Fruit fly (Drosophila melanogaster): Measurements from ENCODE around the gene CG6793.

DNA sequence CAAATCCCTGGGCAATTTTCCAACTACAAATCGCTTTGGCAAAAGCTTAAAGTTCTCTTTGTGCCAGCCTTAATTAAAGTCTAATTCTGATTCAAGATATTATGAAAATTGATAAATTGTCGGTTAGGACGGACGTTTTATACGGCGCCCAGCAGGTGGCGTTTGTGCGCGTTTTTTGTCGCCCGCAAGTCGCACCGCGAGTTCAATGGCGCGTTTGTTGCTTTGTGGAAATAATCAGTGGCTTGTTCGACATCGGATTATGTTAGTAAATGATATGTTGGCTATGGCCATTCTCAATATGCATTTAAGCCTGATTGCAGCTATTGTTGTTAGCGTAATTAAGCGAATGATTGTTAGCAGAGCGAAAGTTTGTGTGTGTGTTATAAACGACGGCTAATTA is 20.3 kb upstream of the CG6793 start:
- TF ChIP-seq Hr83 (GFP tag; optimal IDR thresholded peaks at IDR 0.05; ENCODE audit: poor library complexity, severe bottlenecking) (no peak), Hnf4 (GFP tag; optimal IDR thresholded peaks at IDR 0.05) (no peak)

All from whole organism, wandering third instar larva.